Worm (Caenorhabditis elegans) whole organism, L3 larva: Measurements from ENCODE around the gene M05D6.8.

Source experiments
- ceh-82 ChIP-seq: fragments of 150-350 bp; optimal IDR thresholded peaks from 2 replicates; lab custom pipeline; 2014; ENCODE audit warnings: missing biosample characterization, missing genetic modification characterization
- daf-12 ChIP-seq: fragments of 150-350 bp; optimal IDR thresholded peaks from 2 replicates; lab custom pipeline; 2014; ENCODE audit warnings: missing biosample characterization, missing genetic modification reagents, missing genetic modification characterization
- elt-3 ChIP-seq, 3 experiments: fragments of 150-350 bp in 1 of 3; sonication (generic microtip) in 2 of 3; optimal IDR thresholded peaks; 2 replicates in 2 of 3; 4 replicates in 1 of 3; lab custom pipeline; 2014 to 2017; ENCODE audit warnings: missing biosample characterization in 3 of 3, missing genetic modification characterization in 3 of 3
- fos-1 ChIP-seq: fragments of 150-350 bp; optimal IDR thresholded peaks from 2 replicates; lab custom pipeline; 2014; ENCODE audit warnings: missing biosample characterization, missing genetic modification characterization
- lin-15B ChIP-seq: fragments of 150-350 bp; optimal IDR thresholded peaks from 2 replicates; lab custom pipeline; 2014; ENCODE audit warnings: missing biosample characterization, missing genetic modification characterization
- mdl-1 ChIP-seq: fragments of 150-350 bp; optimal IDR thresholded peaks from 2 replicates; lab custom pipeline; 2014; ENCODE audit warnings: missing biosample characterization, missing genetic modification characterization
- nhr-11 ChIP-seq: fragments of 150-350 bp; optimal IDR thresholded peaks from 2 replicates; lab custom pipeline; 2014; ENCODE audit warnings: missing biosample characterization, missing genetic modification characterization
- pha-4 ChIP-seq: fragments of 150-350 bp; optimal IDR thresholded peaks from 2 replicates; lab custom pipeline; 2014; ENCODE audit warnings: missing biosample characterization, missing genetic modification reagents, missing genetic modification characterization
- pqm-1 ChIP-seq: fragments of 150-350 bp; optimal IDR thresholded peaks from 2 replicates; lab custom pipeline; 2017; ENCODE audit warnings: missing biosample characterization, missing genetic modification characterization, inconsistent platforms
- skn-1 ChIP-seq: fragments of 150-350 bp; optimal IDR thresholded peaks from 2 replicates; lab custom pipeline; 2014; ENCODE audit warnings: missing biosample characterization, missing genetic modification characterization
- snpc-4 ChIP-seq: fragments of 150-350 bp; optimal IDR thresholded peaks from 2 replicates; lab custom pipeline; 2014; ENCODE audit warnings: missing biosample characterization, missing genetic modification characterization
- ztf-11 ChIP-seq: fragments of 150-350 bp; optimal IDR thresholded peaks from 2 replicates; lab custom pipeline; 2014; ENCODE audit warnings: missing biosample characterization, missing genetic modification characterization

- no peak for TF ChIP-seq lin-15B (tag; lab: Kevin White, UChicago)
- TF ChIP-seq ceh-82: no peak
- TF ChIP-seq nhr-11 (tag; lab: Kevin White, UChicago): no peak
- no peak for TF ChIP-seq skn-1
- TF ChIP-seq ztf-11 (tag; lab: Kevin White, UChicago): no peak
- TF ChIP-seq elt-3 (tag; optimal IDR thresholded peaks at IDR 0.05; lab: Kevin White, UChicago): no peak
- no peak for TF ChIP-seq snpc-4 (tag; lab: Kevin White, UChicago)
- TF ChIP-seq mdl-1 (tag; lab: Kevin White, UChicago): no peak
- TF ChIP-seq daf-12: no peak
- TF ChIP-seq fos-1 (tag; lab: Kevin White, UChicago): no peak
- TF ChIP-seq pha-4: no peak
- no peak for TF ChIP-seq pqm-1 (tag; lab: Kevin White, UChicago)
Measured at ce11 chrII:8431954-8432353, 39.1 kb downstream of the M05D6.8 start, which contains the start of gene acp-2.
